Fruit fly (Drosophila melanogaster): ENCODE data around the gene CG3655.

CG3655 gene

dm6 chrX:1145344-1145743 lies 10.6 kb upstream of the CG3655 start, which contains the start of gene CG14628:
TSS of gene CG14628 (plus strand) at chrX:1145644.
- TF ChIP-seq Myc (optimal IDR thresholded peaks at IDR 0.05) (no peak), h (optimal IDR thresholded peaks at IDR 0.05) (no peak), Sin3A (optimal IDR thresholded peaks at IDR 0.05) (no peak), ttk (optimal IDR thresholded peaks at IDR 0.05) (no peak), insv (optimal IDR thresholded peaks at IDR 0.05) (no peak), psq (optimal IDR thresholded peaks at IDR 0.05) (no peak)

dm6 chrX:1142567-1143347 lies 8.1 kb upstream of the CG3655 start:
- TF ChIP-seq insv (optimal IDR thresholded peaks at IDR 0.05) (no peak), Myc (optimal IDR thresholded peaks at IDR 0.05) (no peak), Sin3A (optimal IDR thresholded peaks at IDR 0.05) (no peak), h (optimal IDR thresholded peaks at IDR 0.05) (no peak), ttk (optimal IDR thresholded peaks at IDR 0.05) (no peak), psq (optimal IDR thresholded peaks at IDR 0.05) (no peak)

- peak; percentile 61 for TF ChIP-seq insv (optimal IDR thresholded peaks at IDR 0.05)
- TF ChIP-seq Sin3A (optimal IDR thresholded peaks at IDR 0.05) = no peak
- no peak for TF ChIP-seq ttk (optimal IDR thresholded peaks at IDR 0.05)
- no peak for TF ChIP-seq h (optimal IDR thresholded peaks at IDR 0.05)
Observed at dm6 chrX:1135006-1135376, 295 bp upstream of the CG3655 start.

dm6 chrX:1129575-1130281 lies 5.0 kb downstream of the CG3655 start:
- TF ChIP-seq Sin3A (optimal IDR thresholded peaks at IDR 0.05) (no peak), h (optimal IDR thresholded peaks at IDR 0.05) (no peak), Myc (optimal IDR thresholded peaks at IDR 0.05) (no peak), psq (optimal IDR thresholded peaks at IDR 0.05) (no peak), ttk (optimal IDR thresholded peaks at IDR 0.05) (no peak), insv (optimal IDR thresholded peaks at IDR 0.05) (no peak)

- no peak for TF ChIP-seq psq (optimal IDR thresholded peaks at IDR 0.05)
- TF ChIP-seq Myc (optimal IDR thresholded peaks at IDR 0.05) = no peak
- TF ChIP-seq insv (optimal IDR thresholded peaks at IDR 0.05) = no peak
- TF ChIP-seq Sin3A (optimal IDR thresholded peaks at IDR 0.05) = no peak
- no peak for TF ChIP-seq h (optimal IDR thresholded peaks at IDR 0.05)
- no peak for TF ChIP-seq ttk (optimal IDR thresholded peaks at IDR 0.05)
Observed at dm6 chrX:1123381-1123780, 11.3 kb downstream of the CG3655 start.

- TF ChIP-seq h (optimal IDR thresholded peaks at IDR 0.05) (no peak), Myc (optimal IDR thresholded peaks at IDR 0.05) (no peak), ttk (optimal IDR thresholded peaks at IDR 0.05) (no peak), psq (optimal IDR thresholded peaks at IDR 0.05) (no peak), insv (optimal IDR thresholded peaks at IDR 0.05) (no peak)
Observed at dm6 chrX:1120896-1121295, 13.8 kb downstream of the CG3655 start.

- TF ChIP-seq h (optimal IDR thresholded peaks at IDR 0.05) = no peak
- no peak for TF ChIP-seq Sin3A (optimal IDR thresholded peaks at IDR 0.05)
- no peak for TF ChIP-seq insv (optimal IDR thresholded peaks at IDR 0.05)
- TF ChIP-seq Myc (optimal IDR thresholded peaks at IDR 0.05) = no peak
- TF ChIP-seq psq (optimal IDR thresholded peaks at IDR 0.05) = no peak
- TF ChIP-seq ttk (optimal IDR thresholded peaks at IDR 0.05) = no peak
Observed at dm6 chrX:1120394-1120793, 14.3 kb downstream of the CG3655 start.

- no peak for TF ChIP-seq ttk (optimal IDR thresholded peaks at IDR 0.05)
Observed at dm6 chrX:1119174-1119573, 15.5 kb downstream of the CG3655 start.

- no peak for TF ChIP-seq insv (optimal IDR thresholded peaks at IDR 0.05)
- TF ChIP-seq h (optimal IDR thresholded peaks at IDR 0.05) = no peak
- TF ChIP-seq Myc (optimal IDR thresholded peaks at IDR 0.05) = no peak
- no peak for TF ChIP-seq Sin3A (optimal IDR thresholded peaks at IDR 0.05)
- TF ChIP-seq ttk (optimal IDR thresholded peaks at IDR 0.05) = no peak
- TF ChIP-seq psq (optimal IDR thresholded peaks at IDR 0.05) = no peak
Observed at dm6 chrX:1110185-1110584, 24.5 kb downstream of the CG3655 start.

dm6 chrX:1109302-1109701 lies 25.4 kb downstream of the CG3655 start:
- TF ChIP-seq Sin3A (optimal IDR thresholded peaks at IDR 0.05) = no peak
- TF ChIP-seq insv (optimal IDR thresholded peaks at IDR 0.05) = no peak
- TF ChIP-seq psq (optimal IDR thresholded peaks at IDR 0.05) = no peak
- TF ChIP-seq ttk (optimal IDR thresholded peaks at IDR 0.05) = no peak
- TF ChIP-seq Myc (optimal IDR thresholded peaks at IDR 0.05) = no peak
- TF ChIP-seq h (optimal IDR thresholded peaks at IDR 0.05) = no peak

dm6 chrX:1107552-1107951 lies 27.1 kb downstream of the CG3655 start:
- TF ChIP-seq psq (optimal IDR thresholded peaks at IDR 0.05) = no peak
- TF ChIP-seq insv (optimal IDR thresholded peaks at IDR 0.05) = no peak
- TF ChIP-seq h (optimal IDR thresholded peaks at IDR 0.05) = no peak
- no peak for TF ChIP-seq Myc (optimal IDR thresholded peaks at IDR 0.05)
- TF ChIP-seq Sin3A (optimal IDR thresholded peaks at IDR 0.05) = no peak
- no peak for TF ChIP-seq ttk (optimal IDR thresholded peaks at IDR 0.05)

dm6 chrX:1103833-1104232 lies 30.9 kb downstream of the CG3655 start:
- TF ChIP-seq ttk (optimal IDR thresholded peaks at IDR 0.05) = no peak

- TF ChIP-seq h (optimal IDR thresholded peaks at IDR 0.05) (no peak), Sin3A (optimal IDR thresholded peaks at IDR 0.05) (no peak), insv (optimal IDR thresholded peaks at IDR 0.05) (no peak), Myc (optimal IDR thresholded peaks at IDR 0.05) (no peak), psq (optimal IDR thresholded peaks at IDR 0.05) (no peak), ttk (optimal IDR thresholded peaks at IDR 0.05) (no peak)
Observed at dm6 chrX:1099643-1100042, 35.1 kb downstream of the CG3655 start.

Measured in Kc167 (cell line).